Worm (Caenorhabditis elegans) whole organism, L3 larva: ENCODE results near the gene ife-4.

Experiments used
- R02D3.7 ChIP-seq: fragments of 150-350 bp; optimal IDR thresholded peaks from 2 replicates; lab custom pipeline; 2014; ENCODE audit warnings: missing biosample characterization, missing genetic modification characterization
- ZK546.5 ChIP-seq: sonication (generic microtip); optimal IDR thresholded peaks from 2 replicates; lab custom pipeline; 2017; ENCODE audit warnings: missing biosample characterization, missing genetic modification characterization
- aly-2 ChIP-seq: fragments of 150-350 bp; optimal IDR thresholded peaks from 2 replicates; lab custom pipeline; 2014; ENCODE audit warnings: missing biosample characterization, missing genetic modification characterization
- ama-1 ChIP-seq: fragments of 150-350 bp; optimal IDR thresholded peaks from 2 replicates; lab custom pipeline; 2018
- ceh-16 ChIP-seq: sonication (generic microtip); optimal IDR thresholded peaks from 2 replicates; lab custom pipeline; 2017; ENCODE audit warnings: missing biosample characterization, missing genetic modification characterization
- ceh-28 ChIP-seq: fragments of 150-350 bp; optimal IDR thresholded peaks from 2 replicates; lab custom pipeline; 2014; ENCODE audit warnings: missing biosample characterization, missing genetic modification reagents, missing genetic modification characterization
- ceh-82 ChIP-seq: fragments of 150-350 bp; optimal IDR thresholded peaks from 2 replicates; lab custom pipeline; 2014; ENCODE audit warnings: missing biosample characterization, missing genetic modification characterization
- ceh-9 ChIP-seq: sonication (generic microtip); optimal IDR thresholded peaks from 2 replicates; lab custom pipeline; 2018; ENCODE audit warnings: missing biosample characterization, missing genetic modification characterization
- daf-12 ChIP-seq: fragments of 150-350 bp; optimal IDR thresholded peaks from 2 replicates; lab custom pipeline; 2014; ENCODE audit warnings: missing biosample characterization, missing genetic modification reagents, missing genetic modification characterization
- egl-27 ChIP-seq: sonication (generic microtip); optimal IDR thresholded peaks from 4 replicates; lab custom pipeline; 2017; ENCODE audit warnings: missing biosample characterization, missing genetic modification reagents, missing genetic modification characterization
- egl-5 ChIP-seq: fragments of 150-350 bp; optimal IDR thresholded peaks from 2 replicates; lab custom pipeline; 2017; ENCODE audit warnings: missing biosample characterization, missing genetic modification reagents, missing genetic modification characterization, inconsistent platforms
- elt-1 ChIP-seq: fragments of 150-350 bp; optimal IDR thresholded peaks from 2 replicates; lab custom pipeline; 2014; ENCODE audit warnings: missing biosample characterization, missing genetic modification characterization
- elt-2 ChIP-seq: sonication (generic microtip); optimal IDR thresholded peaks from 2 replicates; lab custom pipeline; 2016; ENCODE audit warnings: missing genetic modification reagents, mild to moderate bottlenecking, missing genetic modification characterization, missing compliant biosample characterization
- elt-3 ChIP-seq, 3 experiments: fragments of 150-350 bp in 1 of 3; sonication (generic microtip) in 2 of 3; optimal IDR thresholded peaks; 2 replicates in 2 of 3; 4 replicates in 1 of 3; lab custom pipeline; 2014 to 2017; ENCODE audit warnings: missing biosample characterization in 3 of 3, missing genetic modification characterization in 3 of 3
- eor-1 ChIP-seq, 2 experiments: fragments of 150-350 bp; optimal IDR thresholded peaks; 2 replicates each; lab custom pipeline; 2014 to 2018; ENCODE audit warnings: missing biosample characterization in 2 of 2, missing genetic modification characterization in 2 of 2
- fkh-10 ChIP-seq: sonication (generic microtip); optimal IDR thresholded peaks from 2 replicates; lab custom pipeline; 2017; ENCODE audit warnings: missing biosample characterization, missing genetic modification reagents, missing genetic modification characterization
- fkh-2 ChIP-seq: fragments of 150-350 bp; optimal IDR thresholded peaks from 2 replicates; lab custom pipeline; 2014; ENCODE audit warnings: missing biosample characterization, missing genetic modification reagents, missing genetic modification characterization
- fos-1 ChIP-seq: fragments of 150-350 bp; optimal IDR thresholded peaks from 2 replicates; lab custom pipeline; 2014; ENCODE audit warnings: missing biosample characterization, missing genetic modification characterization
- hmg-11 ChIP-seq: sonication (generic microtip); optimal IDR thresholded peaks from 2 replicates; lab custom pipeline; 2016; ENCODE audit warnings: missing genetic modification characterization, missing compliant biosample characterization
- jun-1 ChIP-seq: fragments of 150-350 bp; optimal IDR thresholded peaks from 2 replicates; lab custom pipeline; 2014; ENCODE audit warnings: missing biosample characterization, missing genetic modification reagents, missing genetic modification characterization
- lin-15B ChIP-seq: fragments of 150-350 bp; optimal IDR thresholded peaks from 2 replicates; lab custom pipeline; 2014; ENCODE audit warnings: missing biosample characterization, missing genetic modification characterization
- lin-39 ChIP-seq: fragments of 150-350 bp; optimal IDR thresholded peaks from 2 replicates; lab custom pipeline; 2018; ENCODE audit warnings: missing biosample characterization, missing genetic modification reagents, missing genetic modification characterization
- lsy-12 ChIP-seq: sonication (generic microtip); optimal IDR thresholded peaks from 2 replicates; lab custom pipeline; 2016; ENCODE audit warnings: mild to moderate bottlenecking, missing genetic modification characterization, missing compliant biosample characterization
- mdl-1 ChIP-seq: fragments of 150-350 bp; optimal IDR thresholded peaks from 2 replicates; lab custom pipeline; 2014; ENCODE audit warnings: missing biosample characterization, missing genetic modification characterization
- mml-1 ChIP-seq: fragments of 150-350 bp; sonication (generic microtip); optimal IDR thresholded peaks from 3 replicates; lab custom pipeline; 2014; ENCODE audit warnings: missing biosample characterization, missing genetic modification characterization
- nfya-1 ChIP-seq: sonication (generic microtip); optimal IDR thresholded peaks from 2 replicates; lab custom pipeline; 2017; ENCODE audit warnings: missing genetic modification characterization, mild to moderate bottlenecking, missing compliant biosample characterization, antibody characterized with exemption, moderate library complexity; ENCODE audit not compliant: insufficient read depth
- nhr-11 ChIP-seq: fragments of 150-350 bp; optimal IDR thresholded peaks from 2 replicates; lab custom pipeline; 2014; ENCODE audit warnings: missing biosample characterization, missing genetic modification characterization
- nhr-12 ChIP-seq: fragments of 150-350 bp; optimal IDR thresholded peaks from 2 replicates; lab custom pipeline; 2014; ENCODE audit warnings: missing biosample characterization, missing genetic modification characterization
- nhr-23 ChIP-seq: fragments of 150-350 bp; optimal IDR thresholded peaks from 2 replicates; lab custom pipeline; 2014; ENCODE audit warnings: missing biosample characterization, missing genetic modification reagents, missing genetic modification characterization
- nhr-237 ChIP-seq: fragments of 150-350 bp; optimal IDR thresholded peaks from 2 replicates; lab custom pipeline; 2014; ENCODE audit warnings: missing biosample characterization, missing genetic modification characterization
- nhr-25 ChIP-seq: sonication (generic microtip); optimal IDR thresholded peaks from 2 replicates; lab custom pipeline; 2017; ENCODE audit warnings: missing biosample characterization, missing genetic modification characterization
- nhr-28 ChIP-seq: fragments of 150-350 bp; optimal IDR thresholded peaks from 2 replicates; lab custom pipeline; 2014; ENCODE audit warnings: missing biosample characterization, missing genetic modification characterization
- nhr-43 ChIP-seq: sonication (generic microtip); optimal IDR thresholded peaks from 2 replicates; lab custom pipeline; 2016; ENCODE audit warnings: mild to moderate bottlenecking, missing genetic modification characterization, missing compliant biosample characterization; ENCODE audit not compliant: poor library complexity, severe bottlenecking
- nhr-67 ChIP-seq: fragments of 150-350 bp; optimal IDR thresholded peaks from 2 replicates; lab custom pipeline; 2014; ENCODE audit warnings: missing biosample characterization, missing genetic modification characterization
- nhr-76 ChIP-seq: fragments of 150-350 bp; sonication (generic microtip); optimal IDR thresholded peaks from 5 replicates; lab custom pipeline; 2014; ENCODE audit warnings: missing biosample characterization, missing genetic modification characterization
- nhr-77 ChIP-seq: fragments of 150-350 bp; optimal IDR thresholded peaks from 2 replicates; lab custom pipeline; 2014; ENCODE audit warnings: missing biosample characterization, missing genetic modification characterization
- pha-4 ChIP-seq: fragments of 150-350 bp; optimal IDR thresholded peaks from 2 replicates; lab custom pipeline; 2014; ENCODE audit warnings: missing biosample characterization, missing genetic modification reagents, missing genetic modification characterization
- pqm-1 ChIP-seq: fragments of 150-350 bp; optimal IDR thresholded peaks from 2 replicates; lab custom pipeline; 2017; ENCODE audit warnings: missing biosample characterization, missing genetic modification characterization, inconsistent platforms
- sea-2 ChIP-seq: fragments of 150-350 bp; sonication (generic microtip); optimal IDR thresholded peaks from 4 replicates; lab custom pipeline; 2014; ENCODE audit warnings: missing biosample characterization, missing genetic modification reagents, missing genetic modification characterization
- skn-1 ChIP-seq: fragments of 150-350 bp; optimal IDR thresholded peaks from 2 replicates; lab custom pipeline; 2014; ENCODE audit warnings: missing biosample characterization, missing genetic modification characterization
- snpc-4 ChIP-seq: fragments of 150-350 bp; optimal IDR thresholded peaks from 2 replicates; lab custom pipeline; 2014; ENCODE audit warnings: missing biosample characterization, missing genetic modification characterization
- tbx-2 ChIP-seq: sonication (generic microtip); optimal IDR thresholded peaks from 2 replicates; lab custom pipeline; 2016; ENCODE audit warnings: mild to moderate bottlenecking, missing genetic modification characterization, missing compliant biosample characterization
- unc-39 ChIP-seq: sonication (generic microtip); optimal IDR thresholded peaks from 4 replicates; lab custom pipeline; 2017; ENCODE audit warnings: missing biosample characterization, missing genetic modification characterization
- unc-62 ChIP-seq: fragments of 150-350 bp; sonication (generic microtip); optimal IDR thresholded peaks from 4 replicates; lab custom pipeline; 2014; ENCODE audit warnings: missing biosample characterization, missing genetic modification reagents, missing genetic modification characterization
- zag-1 ChIP-seq: fragments of 150-350 bp; optimal IDR thresholded peaks from 2 replicates; lab custom pipeline; 2014; ENCODE audit warnings: missing biosample characterization, missing genetic modification characterization
- ztf-11 ChIP-seq: fragments of 150-350 bp; optimal IDR thresholded peaks from 2 replicates; lab custom pipeline; 2014; ENCODE audit warnings: missing biosample characterization, missing genetic modification characterization
- ztf-4 ChIP-seq: fragments of 150-350 bp; optimal IDR thresholded peaks from 2 replicates; lab custom pipeline; 2014; ENCODE audit warnings: missing biosample characterization, missing genetic modification characterization

The ife-4 gene

ce11 chrX:1088048-1088447 is 16.0 kb upstream of the ife-4 start, which contains the start of gene rei-2:
Gene rei-2, minus strand, starts transcription at chrX:1088148.
- TF ChIP-seq nhr-25 (tag; lab: Kevin White, UChicago) (no peak), jun-1 (tag; lab: Kevin White, UChicago) (no peak), lsy-12 (tag; lab: Kevin White, UChicago) (no peak), nhr-67 (no peak), egl-27 (no peak)

DNA sequence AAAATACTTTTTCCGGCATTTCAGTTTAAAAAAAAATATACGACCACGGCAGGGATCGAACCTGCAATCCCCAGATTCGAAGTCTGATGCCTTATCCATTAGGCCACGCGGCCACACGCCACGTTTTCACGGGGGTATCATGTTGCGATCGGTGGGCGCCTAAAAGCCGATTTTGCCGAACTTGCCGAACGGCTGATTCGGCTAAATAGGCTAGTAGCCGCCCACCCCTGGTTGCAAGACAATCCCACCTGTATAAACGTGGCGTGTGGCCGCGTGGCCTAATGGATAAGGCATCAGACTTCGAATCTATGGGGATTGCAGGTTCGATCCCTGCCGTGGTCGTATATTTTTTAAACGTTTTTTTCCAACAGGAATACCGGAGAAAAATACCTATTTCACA is 14.9 kb upstream of the ife-4 start:
- TF ChIP-seq lsy-12 (tag; lab: Kevin White, UChicago) (no peak), eor-1 (tag; optimal IDR thresholded peaks at IDR 0.05; lab: Kevin White, UChicago) (no peak), tbx-2 (tag; lab: Kevin White, UChicago) (no peak), elt-1 (no peak), nhr-43 (tag; lab: Kevin White, UChicago) (no peak), ztf-4 (tag; lab: Kevin White, UChicago) (no peak), lin-15B (tag; lab: Kevin White, UChicago) (no peak), ceh-16 (no peak), zag-1 (tag; lab: Kevin White, UChicago) (no peak), mml-1 (tag; lab: Kevin White, UChicago) (no peak), nhr-77 (no peak), ceh-28 (tag; lab: Kevin White, UChicago) (no peak), ceh-82 (tag; lab: Kevin White, UChicago) (no peak), nhr-76 (no peak)

- TF ChIP-seq ztf-11 (no peak), egl-5 (tag; lab: Kevin White, UChicago) (no peak), nhr-76 (no peak)
- TF ChIP-seq, all 47 proteins: peak for 0
Measured at ce11 chrX:1089676-1090075, 14.3 kb upstream of the ife-4 start.

DNA sequence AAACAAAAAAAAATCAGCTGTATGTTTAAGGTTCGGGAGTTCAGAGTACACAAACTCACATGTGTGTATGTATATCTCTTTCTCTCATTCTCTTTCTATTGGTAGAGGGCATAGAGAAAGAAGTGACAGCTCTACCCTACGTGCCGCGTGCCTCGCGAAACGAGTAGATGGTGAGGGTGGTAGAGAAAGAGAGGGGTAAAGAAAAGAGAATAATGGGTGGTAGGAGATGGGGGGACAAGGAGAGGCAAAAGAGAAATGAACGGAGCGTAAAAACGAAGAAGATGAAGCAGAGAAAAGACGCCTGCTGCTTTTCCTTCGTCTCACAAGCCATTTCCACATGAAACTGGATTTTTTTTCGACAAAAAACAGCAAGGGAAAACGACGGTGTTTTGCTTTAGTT is 10.9 kb upstream of the ife-4 start:
- TF ChIP-seq nhr-67 (no peak), elt-1 (peak; percentile 81), hmg-11 (tag; lab: Kevin White, UChicago) (peak; percentile 99), ama-1 (peak; percentile 72), pqm-1 (peak; percentile 90), nhr-237 (no peak), ZK546.5 (tag; lab: Kevin White, UChicago) (no peak), ceh-82 (tag; lab: Kevin White, UChicago) (peak; percentile 77), unc-39 (tag; lab: Kevin White, UChicago) (no peak), nhr-23 (tag; lab: Kevin White, UChicago) (peak; percentile 83), nhr-25 (tag; lab: Kevin White, UChicago) (peak; percentile 93), snpc-4 (tag; lab: Kevin White, UChicago) (peak; percentile 84), nhr-77 (peak; percentile 23), ztf-11 (no peak), fkh-10 (GFP tag; lab: Kevin White, UChicago) (peak; percentile 79), ztf-4 (tag; lab: Kevin White, UChicago) (peak; percentile 67), ceh-9 (tag; lab: Kevin White, UChicago) (no peak), nhr-76 (no peak), lsy-12 (tag; lab: Kevin White, UChicago) (peak; percentile 34), aly-2 (tag; lab: Kevin White, UChicago) (no peak), lin-39 (tag; lab: Kevin White, UChicago) (peak; percentile 89), nhr-28 (no peak), tbx-2 (tag; lab: Kevin White, UChicago) (peak; percentile 72), daf-12 (tag; lab: Kevin White, UChicago) (no peak), fos-1 (peak; percentile 65), eor-1 (tag; optimal IDR thresholded peaks at IDR 0.05; lab: Kevin White, UChicago) (no peak), ceh-28 (tag; lab: Kevin White, UChicago) (peak; percentile 83), nhr-12 (tag; lab: Kevin White, UChicago) (no peak), mdl-1 (tag; lab: Kevin White, UChicago) (peak; percentile 93), skn-1 (tag; lab: Kevin White, UChicago) (peak; percentile 32), lin-15B (tag; lab: Kevin White, UChicago) (peak; percentile 65), pha-4 (peak; percentile 99), egl-5 (tag; lab: Kevin White, UChicago) (peak; percentile 98), sea-2 (GFP tag; lab: Kevin White, UChicago) (no peak), unc-62 (GFP tag; lab: Kevin White, UChicago) (peak; percentile 99), nfya-1 (tag; lab: Kevin White, UChicago) (peak; percentile 96), nhr-11 (peak; percentile 80), elt-2 (peak; percentile 80), fkh-2 (tag; lab: Kevin White, UChicago) (peak; percentile 90), nhr-43 (tag; lab: Kevin White, UChicago) (peak; percentile 88), elt-3 (tag; optimal IDR thresholded peaks at IDR 0.05; lab: Kevin White, UChicago) (peak in 1 of 3 experiments; percentile 30), R02D3.7 (tag; lab: Kevin White, UChicago) (peak; percentile 58)
